Fruit fly (Drosophila melanogaster) S2 (cell line): Measurements from ENCODE around the gene Z600.

Experiments used
- CG8478 ChIP-seq: fragments of >200 bp; optimal IDR thresholded peaks from 2 replicates; lab custom pipeline; 2018
- CTCF ChIP-seq, 2 experiments: fragments of >200 bp; optimal IDR thresholded peaks; 2 replicates each; lab custom pipeline; 2018

Gene Z600

DNA sequence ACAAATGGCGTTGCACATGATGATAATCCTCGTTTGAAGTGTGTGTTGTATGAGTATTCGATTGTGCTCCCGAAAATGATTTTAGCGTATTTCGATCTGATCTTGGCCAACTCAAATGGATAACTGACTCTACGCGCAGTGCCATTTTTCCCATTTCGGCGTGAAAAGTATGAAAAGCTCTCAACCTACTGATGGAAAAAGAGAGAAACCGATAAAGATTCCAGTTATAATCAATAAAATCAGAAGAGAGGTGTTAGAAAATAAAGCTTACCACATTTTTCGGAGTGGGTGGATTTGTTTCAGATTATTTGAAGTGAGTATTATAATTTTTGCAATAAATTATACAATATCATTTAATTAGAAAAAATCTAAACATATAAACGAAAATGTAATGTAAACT, 10.6 kb downstream of the Z600 start, which contains the start of gene mex1:
Gene mex1, minus strand, starts transcription at position 101 of the 400 bp plus-strand sequence.
- no peak for TF ChIP-seq CG8478 (lab: Kevin White, UChicago)
- no peak for TF ChIP-seq CTCF (optimal IDR thresholded peaks at IDR 0.05; lab: Kevin White, UChicago)

DNA sequence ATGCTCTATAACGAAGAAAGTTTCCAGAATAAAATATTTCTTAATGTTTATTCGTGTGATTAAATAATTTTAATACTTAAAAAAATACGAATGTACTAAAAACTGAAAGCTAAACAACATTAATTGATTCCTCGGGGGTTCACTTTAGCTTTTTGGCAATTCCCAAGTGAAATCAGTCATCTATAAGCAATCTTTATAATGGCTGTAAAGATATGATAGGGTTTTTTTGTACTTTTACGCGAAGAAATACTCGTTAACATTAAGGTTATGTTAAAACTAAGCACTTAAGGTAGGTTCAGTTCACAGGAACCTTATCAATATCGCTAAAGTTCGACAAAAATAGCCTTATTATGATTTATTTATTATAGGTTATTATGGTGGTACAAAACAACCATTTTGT, 11.1 kb downstream of the Z600 start:
- no peak for TF ChIP-seq CTCF (optimal IDR thresholded peaks at IDR 0.05; lab: Kevin White, UChicago)
- no peak for TF ChIP-seq CG8478 (lab: Kevin White, UChicago)

- TF ChIP-seq CTCF (optimal IDR thresholded peaks at IDR 0.05; lab: Kevin White, UChicago) (no peak), CG8478 (lab: Kevin White, UChicago) (no peak)
Measured at dm6 chr3L:15520320-15520719, 11.5 kb downstream of the Z600 start, which contains the start of gene yellow-k. yellow-k (plus strand) TSS chr3L:15520620.

- TF ChIP-seq CTCF (optimal IDR thresholded peaks at IDR 0.05; lab: Kevin White, UChicago) (no peak), CG8478 (lab: Kevin White, UChicago) (no peak)
Measured at dm6 chr3L:15523806-15524346, 15.0 kb downstream of the Z600 start, which contains the start of gene CG7945. CG7945 (minus strand) TSS chr3L:15524137.

dm6 chr3L:15525153-15525552, 16.3 kb downstream of the Z600 start, which contains the start of gene CG33986:
CG33986 (minus strand) TSS chr3L:15525253.
- no peak for TF ChIP-seq CTCF (optimal IDR thresholded peaks at IDR 0.05; lab: Kevin White, UChicago)
- no peak for TF ChIP-seq CG8478 (lab: Kevin White, UChicago)

dm6 chr3L:15526712-15527111, 17.9 kb downstream of the Z600 start, which contains the start of gene CG33985:
CG33985 (minus strand) TSS chr3L:15526812.
- TF ChIP-seq CTCF (optimal IDR thresholded peaks at IDR 0.05; lab: Kevin White, UChicago) (no peak), CG8478 (lab: Kevin White, UChicago) (no peak)

DNA sequence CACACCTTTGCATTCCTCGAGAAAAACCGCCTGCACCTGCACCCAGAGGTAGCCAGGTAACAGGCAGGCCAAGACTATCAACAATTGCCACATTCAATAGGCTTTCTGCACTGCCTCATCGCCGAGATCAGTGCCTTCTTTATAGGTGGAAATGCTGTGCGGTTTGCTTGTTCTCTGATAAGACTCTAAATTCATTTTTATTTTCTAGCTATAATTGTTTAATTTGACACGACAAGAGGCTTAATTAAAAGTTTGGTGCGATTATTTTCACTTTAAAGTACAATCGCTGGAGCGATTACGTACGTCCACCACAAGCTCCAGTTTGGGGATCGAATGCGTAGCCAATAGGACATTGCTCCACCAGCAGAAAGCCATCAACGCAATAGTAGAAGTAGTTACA, 18.6 kb downstream of the Z600 start, which contains the start of gene CG42729:
Gene CG42729, minus strand, starts transcription at position 101 of the 400 bp plus-strand sequence.
- TF ChIP-seq CG8478 (lab: Kevin White, UChicago) (no peak), CTCF (optimal IDR thresholded peaks at IDR 0.05; lab: Kevin White, UChicago) (no peak)

- TF ChIP-seq CG8478 (lab: Kevin White, UChicago), result no peak
- TF ChIP-seq CTCF (optimal IDR thresholded peaks at IDR 0.05; lab: Kevin White, UChicago), result no peak
Measured at dm6 chr3L:15528096-15528495, 19.2 kb downstream of the Z600 start, which contains the start of gene CG42728. CG42728 (minus strand) TSS chr3L:15528196.

DNA sequence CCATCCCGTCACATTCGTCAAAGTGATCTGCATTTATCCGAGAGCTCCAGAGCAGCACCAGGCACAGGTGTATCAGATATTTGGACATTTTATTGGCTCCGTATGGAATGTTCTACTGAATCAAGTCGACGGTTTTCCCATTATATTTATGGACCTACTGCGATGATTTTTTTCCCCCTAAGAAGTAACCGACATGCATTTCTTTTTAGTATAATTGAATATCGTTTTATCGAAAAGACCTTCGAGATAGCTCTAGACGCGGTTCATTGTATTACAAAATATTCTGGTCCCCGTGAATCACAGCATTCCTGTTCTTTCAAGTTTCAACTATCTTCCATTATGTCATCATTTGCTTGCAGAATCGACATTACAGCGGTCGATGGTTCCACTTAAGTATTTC, 20.3 kb downstream of the Z600 start, which contains the start of gene obst-H:
Gene obst-H, minus strand, starts transcription at position 101 of the 400 bp plus-strand sequence.
- no peak for TF ChIP-seq CTCF (optimal IDR thresholded peaks at IDR 0.05; lab: Kevin White, UChicago)
- no peak for TF ChIP-seq CG8478 (lab: Kevin White, UChicago)

DNA sequence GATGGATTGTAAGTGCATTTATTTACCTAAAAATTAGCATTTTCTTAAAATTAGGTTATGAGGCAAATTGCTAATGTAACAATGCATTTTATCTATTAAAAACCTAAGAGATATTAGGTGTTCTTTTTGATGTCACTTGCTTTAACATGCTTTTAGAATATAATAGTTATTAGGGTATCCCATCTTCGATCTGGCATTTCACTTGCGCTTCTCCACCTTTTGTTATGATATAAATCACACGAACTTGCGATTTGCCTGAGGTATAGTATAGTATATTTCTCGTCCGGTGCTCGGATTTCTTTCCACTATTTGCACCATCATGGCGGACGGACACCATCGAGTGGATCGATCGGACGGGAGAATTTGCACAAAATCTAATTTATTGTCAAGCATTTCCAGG, 21.2 kb downstream of the Z600 start:
- TF ChIP-seq CTCF (optimal IDR thresholded peaks at IDR 0.05; lab: Kevin White, UChicago) (no peak), CG8478 (lab: Kevin White, UChicago) (no peak)

DNA sequence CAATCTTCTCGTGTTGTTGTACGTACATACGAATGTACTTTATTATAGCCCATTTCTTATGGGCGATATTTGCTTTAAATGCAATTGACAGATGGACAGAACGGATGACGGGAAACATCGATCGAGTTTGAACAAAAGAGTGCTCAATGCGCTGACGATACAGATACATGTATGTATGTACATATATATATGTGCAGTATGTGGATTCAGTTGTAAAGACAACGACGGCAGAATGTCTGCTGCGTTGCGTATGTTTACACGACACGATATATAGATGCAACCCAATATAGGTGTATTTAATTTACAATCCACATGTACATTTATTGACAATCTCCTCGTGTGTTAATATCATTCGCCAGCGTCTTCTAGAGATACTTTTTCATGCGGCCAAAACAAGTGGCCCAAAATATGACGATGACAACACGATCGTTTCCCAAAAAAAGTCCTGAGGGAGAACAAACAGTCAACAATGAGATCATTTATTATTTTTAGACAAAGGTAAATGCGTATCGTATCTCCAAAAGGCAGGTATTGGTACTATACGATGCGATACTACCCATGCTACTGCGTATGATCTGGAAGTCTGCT, 21.9 kb downstream of the Z600 start:
- TF ChIP-seq CG8478 (lab: Kevin White, UChicago) (no peak), CTCF (optimal IDR thresholded peaks at IDR 0.05; lab: Kevin White, UChicago) (no peak)

- TF ChIP-seq CTCF (optimal IDR thresholded peaks at IDR 0.05; lab: Kevin White, UChicago) (no peak), CG8478 (lab: Kevin White, UChicago) (no peak)
Measured at dm6 chr3L:15531423-15532325, 22.8 kb downstream of the Z600 start, which contains the start of gene CG43248. CG43248 (minus strand) TSS chr3L:15531473.

DNA sequence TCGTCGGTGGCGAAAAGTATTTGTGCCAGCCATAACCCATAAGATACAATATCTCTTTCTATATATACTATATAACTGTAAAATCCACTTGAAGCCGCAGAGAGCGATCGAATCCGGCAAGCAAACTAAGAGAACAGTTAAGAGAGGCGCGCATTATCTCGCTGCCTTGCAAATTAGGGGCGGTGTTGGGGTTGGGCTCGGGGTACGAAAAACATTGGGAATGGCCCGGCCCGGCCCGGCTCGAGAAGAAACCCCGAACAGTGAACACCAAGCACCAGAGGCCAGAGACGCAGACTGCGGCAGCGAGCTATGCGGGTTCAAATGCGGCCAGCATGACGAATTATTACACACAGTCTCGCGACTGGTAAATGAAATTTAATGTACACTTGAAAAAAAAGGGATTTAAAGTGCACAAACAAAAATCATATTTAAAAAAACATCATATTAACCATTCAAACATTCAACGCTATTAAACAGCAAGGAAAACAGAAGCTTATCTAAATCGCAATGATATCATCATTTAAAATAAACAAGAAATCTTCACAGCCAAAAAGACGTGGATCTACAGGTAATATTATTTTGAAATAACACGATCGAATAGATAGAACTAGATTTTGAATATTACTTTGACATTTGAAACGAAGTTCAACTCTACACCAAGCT, 23.6 kb downstream of the Z600 start:
- no peak for TF ChIP-seq CTCF (optimal IDR thresholded peaks at IDR 0.05; lab: Kevin White, UChicago)
- TF ChIP-seq CG8478 (lab: Kevin White, UChicago), result no peak
